Fruit fly (Drosophila melanogaster): ENCODE results near the gene CG31371.

The CG31371 gene

DNA sequence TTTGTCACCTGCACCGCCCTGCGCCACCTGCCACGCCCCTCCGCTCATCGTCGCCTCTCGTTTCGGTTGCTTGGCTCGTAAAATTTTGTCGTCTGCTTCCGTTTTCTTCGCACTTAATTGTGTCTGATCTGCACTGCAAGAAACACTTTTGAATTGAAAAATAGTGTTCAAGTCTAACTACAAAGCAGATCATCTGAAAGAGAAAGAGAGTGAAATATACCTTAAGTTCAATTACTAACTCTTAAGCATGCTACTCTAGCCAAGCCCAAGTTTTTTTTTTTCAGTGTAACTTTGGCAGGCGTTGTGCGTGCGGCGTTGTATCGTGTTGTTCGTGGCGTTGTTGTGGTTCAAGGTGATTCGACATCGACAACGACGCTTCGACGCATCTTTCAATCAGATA is 36.9 kb upstream of the CG31371 start (continued):
- TF ChIP-seq Asciz (GFP tag; optimal IDR thresholded peaks at IDR 0.05) (peak; percentile 92), CG2116 (GFP tag; optimal IDR thresholded peaks at IDR 0.05) (peak; percentile 58), CG12744 (GFP tag; optimal IDR thresholded peaks at IDR 0.05) (peak; percentile 89), tna (GFP tag; IDR thresholded peaks at IDR 0.05; ENCODE audit: partially characterized antibody) (no peak), nau (GFP tag; optimal IDR thresholded peaks at IDR 0.05) (peak; percentile 83), D19A (tag; optimal IDR thresholded peaks at IDR 0.05) (peak; percentile 73), CG15073 (GFP tag; optimal IDR thresholded peaks at IDR 0.05) (peak; percentile 39), az2 (GFP tag; optimal IDR thresholded peaks at IDR 0.05) (peak; percentile 91), Deaf1 (tag; optimal IDR thresholded peaks at IDR 0.05) (peak; percentile 78), CG3281 (GFP tag; optimal IDR thresholded peaks at IDR 0.05) (peak; percentile 92), bcd (GFP tag; optimal IDR thresholded peaks at IDR 0.05) (peak; percentile 91), CG7928 (GFP tag; optimal IDR thresholded peaks at IDR 0.05) (peak; percentile 75), CG1529 (GFP tag; optimal IDR thresholded peaks at IDR 0.05) (peak; percentile 82), ttk (GFP tag; IDR thresholded peaks at IDR 0.05) (peak; percentile 90), Side (GFP tag; optimal IDR thresholded peaks at IDR 0.05) (peak; percentile 93), sd (tag; optimal IDR thresholded peaks at IDR 0.05) (peak; percentile 69), CG6854 (GFP tag; optimal IDR thresholded peaks at IDR 0.05) (peak; percentile 89), CG1832 (GFP tag; optimal IDR thresholded peaks at IDR 0.05) (no peak), CG10147 (GFP tag; optimal IDR thresholded peaks at IDR 0.05) (peak; percentile 92), fu2 (GFP tag; optimal IDR thresholded peaks at IDR 0.05) (peak; percentile 90), dati (GFP tag; IDR thresholded peaks at IDR 0.05) (peak; percentile 88), HmgD (GFP tag; optimal IDR thresholded peaks at IDR 0.05) (peak; percentile 87), CG12659 (GFP tag; optimal IDR thresholded peaks at IDR 0.05) (peak; percentile 93), Aef1 (GFP tag; IDR thresholded peaks at IDR 0.05) (peak; percentile 92), Lpt (GFP tag; optimal IDR thresholded peaks at IDR 0.05) (no peak), CG12942 (GFP tag; optimal IDR thresholded peaks at IDR 0.05) (peak; percentile 91), CG8944 (GFP tag; optimal IDR thresholded peaks at IDR 0.05) (peak; percentile 92), Ets97D (GFP tag; optimal IDR thresholded peaks at IDR 0.05) (peak; percentile 83), CG1647 (GFP tag; optimal IDR thresholded peaks at IDR 0.05) (peak; percentile 92), C15 (GFP tag; IDR thresholded peaks at IDR 0.05) (peak; percentile 82; the same call in 2 of the 3 replicates), her (GFP tag; optimal IDR thresholded peaks at IDR 0.05) (peak; percentile 94), nerfin-1 (tag; optimal IDR thresholded peaks at IDR 0.05) (peak; percentile 84), CG7745 (tag; optimal IDR thresholded peaks at IDR 0.05) (no peak), CG8281 (tag; optimal IDR thresholded peaks at IDR 0.05) (peak; percentile 70), Oaz (GFP tag; IDR thresholded peaks at IDR 0.05) (peak; percentile 88), cad (GFP tag; optimal IDR thresholded peaks at IDR 0.05) (no peak), mam (GFP tag; optimal IDR thresholded peaks at IDR 0.05) (peak; percentile 96), CG11398 (GFP tag; optimal IDR thresholded peaks at IDR 0.05) (peak; percentile 89), CG1233 (GFP tag; optimal IDR thresholded peaks at IDR 0.05) (peak; percentile 87), nom (GFP tag; optimal IDR thresholded peaks at IDR 0.05) (no peak), CG6654 (GFP tag; optimal IDR thresholded peaks at IDR 0.05) (peak; percentile 78), Tbp (GFP tag; optimal IDR thresholded peaks at IDR 0.05) (no peak), pzg (GFP tag; optimal IDR thresholded peaks at IDR 0.05) (peak; percentile 16), Opbp (GFP tag; IDR thresholded peaks at IDR 0.05; ENCODE audit: partially characterized antibody) (no peak), Sox100B (GFP tag; optimal IDR thresholded peaks at IDR 0.05) (peak; percentile 85), CG16813 (GFP tag; IDR thresholded peaks at IDR 0.05; ENCODE audit: partially characterized antibody) (no peak), vfl (GFP tag; optimal IDR thresholded peaks at IDR 0.05) (peak; percentile 89), CG18599 (GFP tag; optimal IDR thresholded peaks at IDR 0.05) (peak; percentile 97), Dp (GFP tag; optimal IDR thresholded peaks at IDR 0.05) (no peak), cas (GFP tag; IDR thresholded peaks at IDR 0.05) (peak; percentile 83)

All from whole organism, embryonic.